Fruit fly (Drosophila melanogaster) whole organism, embryonic: ENCODE measurements around the gene Syx4.

Experiments
- Asciz ChIP-seq: fragments of 200-800 bp; sonication (Bioruptor generic); optimal IDR thresholded peaks from 2 replicates; lab custom pipeline; 2017; ENCODE audit warnings: missing biosample characterization, mild to moderate bottlenecking, missing genetic modification characterization, missing genetic modification reagents
- B-H1 ChIP-seq: fragments of 200-800 bp; sonication (Bioruptor generic); IDR thresholded peaks from 3 replicates; pipeline ENCODE4 v1.3.6; 2022; ENCODE audit warnings: missing biosample characterization, missing genetic modification characterization
- C15 ChIP-seq: fragments of 200-800 bp; sonication (Bioruptor generic); IDR thresholded peaks from 3 replicates; pipeline ENCODE4 v1.3.6; 2022; ENCODE audit warnings: missing biosample characterization, missing genetic modification characterization
- CG10147 ChIP-seq: fragments of 200-800 bp; sonication (Bioruptor generic); optimal IDR thresholded peaks from 2 replicates; lab custom pipeline; 2019; ENCODE audit warnings: missing biosample characterization, mild to moderate bottlenecking, missing genetic modification characterization, moderate library complexity
- CG10274 ChIP-seq: fragments of 200-800 bp; sonication (Bioruptor generic); optimal IDR thresholded peaks from 3 replicates; lab custom pipeline; 2017; ENCODE audit warnings: missing biosample characterization, mild to moderate bottlenecking, missing genetic modification characterization
- CG12659 ChIP-seq: fragments of 200-800 bp; sonication (Bioruptor generic); optimal IDR thresholded peaks from 3 replicates; lab custom pipeline; 2017; ENCODE audit warnings: mild to moderate bottlenecking, missing biosample characterization, missing genetic modification reagents, missing genetic modification characterization
- CG12769 ChIP-seq: fragments of 200-800 bp; sonication (Bioruptor generic); optimal IDR thresholded peaks from 2 replicates; lab custom pipeline; 2019; ENCODE audit warnings: missing biosample characterization, mild to moderate bottlenecking, missing genetic modification characterization, moderate library complexity
- CG13624 ChIP-seq: fragments of 200-800 bp; sonication (Bioruptor generic); optimal IDR thresholded peaks from 2 replicates; lab custom pipeline; 2016; ENCODE audit warnings: missing biosample characterization, missing genetic modification characterization
- CG15479 ChIP-seq: fragments of 200-800 bp; sonication (Bioruptor generic); optimal IDR thresholded peaks from 3 replicates; lab custom pipeline; 2019; ENCODE audit warnings: missing biosample characterization, mild to moderate bottlenecking, missing genetic modification characterization, moderate library complexity
- CG1832 ChIP-seq: fragments of 200-800 bp; sonication (Bioruptor generic); optimal IDR thresholded peaks from 2 replicates; lab custom pipeline; 2017; ENCODE audit warnings: missing biosample characterization, mild to moderate bottlenecking, missing genetic modification characterization, inconsistent platforms
- CG18619 ChIP-seq: fragments of 200-800 bp; sonication (Bioruptor generic); optimal IDR thresholded peaks from 3 replicates; lab custom pipeline; 2017; ENCODE audit warnings: missing biosample characterization, mild to moderate bottlenecking, missing genetic modification characterization
- CG2875 ChIP-seq: fragments of 200-800 bp; sonication (Bioruptor generic); optimal IDR thresholded peaks from 2 replicates; lab custom pipeline; 2017; ENCODE audit warnings: missing biosample characterization, mild to moderate bottlenecking, missing genetic modification characterization, missing genetic modification reagents
- CG2889 ChIP-seq: fragments of 200-800 bp; sonication (Bioruptor generic); IDR thresholded peaks from 3 replicates; pipeline ENCODE4 v1.3.6; 2022; ENCODE audit warnings: missing biosample characterization, missing genetic modification characterization
- CG31388 ChIP-seq: fragments of 200-800 bp; sonication (Bioruptor generic); optimal IDR thresholded peaks from 2 replicates; lab custom pipeline; 2016; ENCODE audit warnings: missing biosample characterization, missing genetic modification characterization
- CG3726 ChIP-seq: fragments of 200-800 bp; sonication (Bioruptor generic); IDR thresholded peaks from 3 replicates; pipeline ENCODE4, ENCODE4 v1.3.6; 2022; ENCODE audit warnings: missing biosample characterization, missing genetic modification characterization
- CG5245 ChIP-seq: fragments of 200-800 bp; sonication (Bioruptor generic); optimal IDR thresholded peaks from 3 replicates; lab custom pipeline; 2016; ENCODE audit warnings: missing biosample characterization, missing genetic modification characterization
- CG7357 ChIP-seq: fragments of 200-800 bp; sonication (Bioruptor generic); IDR thresholded peaks from 3 replicates; pipeline ENCODE4 v1.3.6; 2022; ENCODE audit warnings: missing biosample characterization, missing genetic modification characterization
- CG8089 ChIP-seq: fragments of 200-800 bp; sonication (Bioruptor generic); optimal IDR thresholded peaks from 3 replicates; lab custom pipeline; 2016; ENCODE audit warnings: missing biosample characterization, missing genetic modification characterization
- CG8765 ChIP-seq: fragments of 200-800 bp; sonication (Bioruptor generic); IDR thresholded peaks from 2 replicates; pipeline ENCODE4 v1.3.6; 2022; ENCODE audit warnings: missing biosample characterization, missing genetic modification characterization
- CG9727 ChIP-seq: fragments of 200-800 bp; sonication (Bioruptor generic); optimal IDR thresholded peaks from 3 replicates; lab custom pipeline; 2017; ENCODE audit warnings: missing biosample characterization, mild to moderate bottlenecking, missing genetic modification characterization
- Deaf1 ChIP-seq: fragments of 200-800 bp; optimal IDR thresholded peaks from 3 replicates; lab custom pipeline; 2019; ENCODE audit warnings: missing biosample characterization, mild to moderate bottlenecking, missing genetic modification characterization, moderate library complexity
- Dfd ChIP-seq, 2 experiments: fragments of >200 bp; optimal IDR thresholded peaks; 2 replicates each; lab custom pipeline; 2017; ENCODE audit warnings: missing biosample characterization in 2 of 2, missing genetic modification characterization in 2 of 2
- Dp ChIP-seq: fragments of 200-800 bp; sonication (Bioruptor generic); optimal IDR thresholded peaks from 2 replicates; lab custom pipeline; 2018; ENCODE audit warnings: missing biosample characterization, mild to moderate bottlenecking, missing genetic modification characterization, moderate library complexity
- GATAe ChIP-seq: fragments of 200-800 bp; sonication (Bioruptor generic); conservative IDR thresholded peaks from 2 replicates; pipeline ENCODE4 v1.3.6; 2022; ENCODE audit warnings: missing biosample characterization, missing genetic modification characterization
- Hand ChIP-seq: fragments of 200-800 bp; sonication (Bioruptor generic); optimal IDR thresholded peaks from 2 replicates; lab custom pipeline; 2017; ENCODE audit warnings: mild to moderate bottlenecking, missing biosample characterization, missing genetic modification reagents, missing genetic modification characterization
- Hmr ChIP-seq: fragments of 200-800 bp; sonication (Bioruptor generic); optimal IDR thresholded peaks from 3 replicates; lab custom pipeline; 2017; ENCODE audit warnings: mild to moderate bottlenecking, missing biosample characterization, missing genetic modification reagents, missing genetic modification characterization
- Myb ChIP-seq: fragments of 200-800 bp; sonication (Bioruptor generic); optimal IDR thresholded peaks from 2 replicates; lab custom pipeline; 2016; ENCODE audit warnings: missing biosample characterization, missing genetic modification characterization
- NC2α ChIP-seq: fragments of 200-800 bp; sonication (Bioruptor generic); optimal IDR thresholded peaks from 2 replicates; lab custom pipeline; 2016; ENCODE audit warnings: missing biosample characterization, missing genetic modification characterization
- NC2β ChIP-seq: fragments of 200-800 bp; sonication (Bioruptor generic); optimal IDR thresholded peaks from 2 replicates; lab custom pipeline; 2016; ENCODE audit warnings: missing biosample characterization, missing genetic modification characterization
- Oaz ChIP-seq: fragments of 200-800 bp; sonication (Bioruptor generic); IDR thresholded peaks from 2 replicates; pipeline ENCODE4 v1.3.6; 2022; ENCODE audit warnings: missing biosample characterization, missing genetic modification characterization
- Sox100B ChIP-seq: fragments of 200-800 bp; sonication (Bioruptor generic); optimal IDR thresholded peaks from 3 replicates; lab custom pipeline; 2018; ENCODE audit warnings: missing biosample characterization, mild to moderate bottlenecking, missing genetic modification characterization
- Xrp1 ChIP-seq: fragments of 200-800 bp; sonication (Bioruptor generic); IDR thresholded peaks from 2 replicates; pipeline ENCODE4 v1.3.6; 2022; ENCODE audit warnings: missing biosample characterization, missing genetic modification characterization
- aop ChIP-seq: fragments of 200-800 bp; sonication (Bioruptor generic); IDR thresholded peaks from 2 replicates; pipeline ENCODE4 v1.3.6; 2022; ENCODE audit warnings: missing biosample characterization, missing genetic modification characterization
- dimm ChIP-seq: fragments of 200-800 bp; sonication (Bioruptor generic); IDR thresholded peaks from 2 replicates; pipeline ENCODE4 v1.3.6; 2022; ENCODE audit warnings: missing biosample characterization, missing genetic modification characterization
- exex ChIP-seq: fragments of 200-800 bp; sonication (Bioruptor generic); optimal IDR thresholded peaks from 4 replicates; lab custom pipeline; 2018; ENCODE audit warnings: missing biosample characterization, mild to moderate bottlenecking, missing genetic modification characterization, moderate library complexity
- gem ChIP-seq: fragments of 200-800 bp; sonication (Bioruptor generic); optimal IDR thresholded peaks from 2 replicates; lab custom pipeline; 2019; ENCODE audit warnings: missing biosample characterization, mild to moderate bottlenecking, missing genetic modification characterization, moderate library complexity
- grn ChIP-seq: fragments of 200-800 bp; sonication (Bioruptor generic); optimal IDR thresholded peaks from 3 replicates; lab custom pipeline; 2017; ENCODE audit warnings: missing biosample characterization, missing genetic modification characterization
- gro ChIP-seq: fragments of 200-800 bp; sonication (Bioruptor generic); optimal IDR thresholded peaks from 2 replicates; lab custom pipeline; 2016; ENCODE audit warnings: missing biosample characterization, missing genetic modification characterization
- gt ChIP-seq: fragments of 200-800 bp; sonication (Bioruptor generic); IDR thresholded peaks from 2 replicates; pipeline ENCODE4 v1.3.6; 2022; ENCODE audit warnings: missing biosample characterization, missing genetic modification characterization
- jigr1 ChIP-seq: fragments of 200-800 bp; sonication (Bioruptor generic); IDR thresholded peaks from 3 replicates; pipeline ENCODE4 v1.3.6; 2022; ENCODE audit warnings: missing biosample characterization, missing genetic modification characterization
- kah ChIP-seq: fragments of 200-800 bp; sonication (Bioruptor generic); optimal IDR thresholded peaks from 2 replicates; lab custom pipeline; 2018; ENCODE audit warnings: missing biosample characterization, mild to moderate bottlenecking, missing genetic modification characterization
- luna ChIP-seq: fragments of 200-800 bp; sonication (Bioruptor generic); optimal IDR thresholded peaks from 2 replicates; lab custom pipeline; 2016; ENCODE audit warnings: missing biosample characterization, missing genetic modification characterization
- nerfin-2 ChIP-seq: fragments of 200-800 bp; sonication (Bioruptor generic); IDR thresholded peaks from 2 replicates; pipeline ENCODE4 v1.3.6; 2022; ENCODE audit warnings: missing biosample characterization, missing genetic modification characterization; ENCODE audit not compliant: partially characterized antibody
- peb ChIP-seq: fragments of 200-800 bp; sonication (Bioruptor generic); IDR thresholded peaks from 2 replicates; pipeline ENCODE4 v1.3.6; 2022; ENCODE audit warnings: missing biosample characterization, missing genetic modification characterization
- sima ChIP-seq: fragments of 200-800 bp; sonication (Bioruptor generic); optimal IDR thresholded peaks from 2 replicates; lab custom pipeline; 2016; ENCODE audit warnings: missing biosample characterization, missing genetic modification characterization
- slou ChIP-seq: fragments of 200-800 bp; sonication (Bioruptor generic); optimal IDR thresholded peaks from 3 replicates; lab custom pipeline; 2016; ENCODE audit warnings: missing biosample characterization, missing genetic modification characterization
- so ChIP-seq: fragments of 200-800 bp; sonication (Bioruptor generic); IDR thresholded peaks from 3 replicates; pipeline ENCODE4 v1.3.6; 2022; ENCODE audit warnings: missing biosample characterization, missing genetic modification characterization
- stc ChIP-seq: fragments of 200-800 bp; sonication (Bioruptor generic); IDR thresholded peaks from 2 replicates; pipeline ENCODE4 v1.3.6; 2022; ENCODE audit warnings: missing biosample characterization, missing genetic modification characterization
- tll ChIP-seq, 2 experiments: fragments of 200-800 bp in 1 of 2; fragments of >200 bp in 1 of 2; sonication (Bioruptor generic) in 1 of 2; optimal IDR thresholded peaks; 2 replicates each; lab custom pipeline; 2017 to 2019; ENCODE audit warnings: missing biosample characterization in 2 of 2, missing genetic modification characterization in 2 of 2, mild to moderate bottlenecking in 1 of 2, moderate library complexity in 1 of 2
- tup ChIP-seq: fragments of 200-800 bp; sonication (Bioruptor generic); optimal IDR thresholded peaks from 2 replicates; lab custom pipeline; 2016; ENCODE audit warnings: missing biosample characterization, mild to moderate bottlenecking, missing genetic modification characterization, moderate library complexity
- tx ChIP-seq: fragments of 200-800 bp; sonication (Bioruptor generic); optimal IDR thresholded peaks from 2 replicates; lab custom pipeline; 2016; ENCODE audit warnings: missing biosample characterization, missing genetic modification characterization
- vfl ChIP-seq: fragments of 200-800 bp; sonication (Bioruptor generic); optimal IDR thresholded peaks from 2 replicates; lab custom pipeline; 2016; ENCODE audit warnings: missing biosample characterization, missing genetic modification characterization

Syx4 gene

dm6 chrX:2790055-2790617 is 46.3 kb upstream of the Syx4 start, which contains the start of gene CG32795 (continued):
- no peak for TF ChIP-seq peb (GFP tag; lab: Robert Waterston, UW)
- TF ChIP-seq tup = no peak
- no peak for TF ChIP-seq Hand (GFP tag; lab: Kevin White, UChicago)
- TF ChIP-seq CG9727 (GFP tag; lab: Kevin White, UChicago) = no peak
- TF ChIP-seq Sox100B = peak; percentile 26
- no peak for TF ChIP-seq CG12769 (tag; lab: Kevin White, UChicago)
- TF ChIP-seq CG5245 (GFP tag; lab: Kevin White, UChicago) = no peak
- TF ChIP-seq CG2889 (GFP tag; lab: Robert Waterston, UW) = no peak
- no peak for TF ChIP-seq gt (GFP tag; lab: Robert Waterston, UW)
- TF ChIP-seq grn (GFP tag; lab: Kevin White, UChicago) = no peak
- TF ChIP-seq Myb (GFP tag; lab: Kevin White, UChicago) = no peak
- TF ChIP-seq dimm (GFP tag; lab: Robert Waterston, UW) = no peak
- TF ChIP-seq Oaz (GFP tag; lab: Robert Waterston, UW) = no peak
- TF ChIP-seq Dfd (GFP tag; optimal IDR thresholded peaks at IDR 0.05; lab: Kevin White, UChicago) = no peak
- TF ChIP-seq slou (GFP tag; lab: Kevin White, UChicago) = no peak
- no peak for TF ChIP-seq tll (GFP tag; optimal IDR thresholded peaks at IDR 0.05; lab: Kevin White, UChicago)
- no peak for TF ChIP-seq NC2β (GFP tag; lab: Kevin White, UChicago)
- no peak for TF ChIP-seq luna (GFP tag; lab: Kevin White, UChicago)
- no peak for TF ChIP-seq so
- TF ChIP-seq B-H1 (GFP tag; lab: Robert Waterston, UW) = no peak
- TF ChIP-seq exex (tag; lab: Kevin White, UChicago) = peak; percentile 28
- no peak for TF ChIP-seq aop (GFP tag; lab: Robert Waterston, UW)
- TF ChIP-seq CG7357 (GFP tag; lab: Robert Waterston, UW) = no peak
- TF ChIP-seq CG8765 (GFP tag; lab: Robert Waterston, UW) = no peak
- TF ChIP-seq NC2α (GFP tag; lab: Kevin White, UChicago) = no peak
- TF ChIP-seq tx (GFP tag; lab: Kevin White, UChicago) = no peak
- peak; percentile 58 for TF ChIP-seq CG10147 (GFP tag; lab: Kevin White, UChicago)
- TF ChIP-seq Hmr (GFP tag; lab: Kevin White, UChicago) = peak; percentile 29
- no peak for TF ChIP-seq Asciz (GFP tag; lab: Kevin White, UChicago)
- no peak for TF ChIP-seq CG8089
- no peak for TF ChIP-seq vfl (GFP tag; lab: Kevin White, UChicago)
- no peak for TF ChIP-seq CG18619 (GFP tag; lab: Kevin White, UChicago)
- TF ChIP-seq Deaf1 = peak; percentile 71
- no peak for TF ChIP-seq sima (GFP tag; lab: Kevin White, UChicago)
- TF ChIP-seq CG31388 (GFP tag; lab: Kevin White, UChicago) = no peak
- no peak for TF ChIP-seq jigr1 (GFP tag; lab: Robert Waterston, UW)
- no peak for TF ChIP-seq gro (GFP tag; lab: Kevin White, UChicago)
- TF ChIP-seq Dp (GFP tag; lab: Kevin White, UChicago) = peak; percentile 85
- TF ChIP-seq gem (tag; lab: Kevin White, UChicago) = peak; percentile 24
- TF ChIP-seq stc (GFP tag; lab: Robert Waterston, UW) = no peak
- no peak for TF ChIP-seq CG15479 (GFP tag; lab: Kevin White, UChicago)
- no peak for TF ChIP-seq CG3726
- TF ChIP-seq GATAe (GFP tag; lab: Robert Waterston, UW) = no peak
- peak; percentile 57 for TF ChIP-seq CG12659
- no peak for TF ChIP-seq nerfin-2 (GFP tag; lab: Robert Waterston, UW)
- no peak for TF ChIP-seq kah (GFP tag; lab: Kevin White, UChicago)
- TF ChIP-seq CG1832 (GFP tag; lab: Kevin White, UChicago) = no peak
- TF ChIP-seq CG2875 (GFP tag; lab: Kevin White, UChicago) = no peak
- no peak; the same call in 1 of the 2 replicates for TF ChIP-seq Xrp1 (GFP tag; lab: Robert Waterston, UW)
- no peak for TF ChIP-seq CG10274 (GFP tag; lab: Kevin White, UChicago)
- TF ChIP-seq C15 = no peak
- no peak for TF ChIP-seq CG13624 (GFP tag; lab: Kevin White, UChicago)
